Worm (Caenorhabditis elegans) whole organism, L1 larva: Measurements from ENCODE around the gene F13B12.1.

ENCODE experiments used
- C34B4.2 ChIP-seq: sonication (generic microtip); optimal IDR thresholded peaks from 2 replicates; lab custom pipeline; 2017; ENCODE audit warnings: mild to moderate bottlenecking, missing genetic modification characterization, missing compliant biosample characterization
- aha-1 ChIP-seq: fragments of 150-350 bp; optimal IDR thresholded peaks from 2 replicates; lab custom pipeline; 2014; ENCODE audit warnings: missing biosample characterization, missing genetic modification characterization
- alr-1 ChIP-seq: fragments of 200-800 bp; sonication (Bioruptor generic); optimal IDR thresholded peaks from 2 replicates; lab custom pipeline; 2018; ENCODE audit warnings: borderline replicate concordance, mild to moderate bottlenecking, missing genetic modification characterization, missing compliant biosample characterization
- aly-2 ChIP-seq: fragments of 150-350 bp; optimal IDR thresholded peaks from 2 replicates; lab custom pipeline; 2014; ENCODE audit warnings: missing biosample characterization, missing genetic modification characterization
- blmp-1 ChIP-seq: fragments of 150-350 bp; optimal IDR thresholded peaks from 2 replicates; lab custom pipeline; 2014; ENCODE audit warnings: missing biosample characterization, missing genetic modification characterization
- dpl-1 ChIP-seq, 3 experiments: fragments of 150-350 bp in 2 of 3; sonication (generic microtip) in 1 of 3; optimal IDR thresholded peaks; 2 replicates each; lab custom pipeline; 2014 to 2017; ENCODE audit warnings: missing biosample characterization in 3 of 3, missing genetic modification characterization in 3 of 3, missing genetic modification reagents in 3 of 3
- egl-13 ChIP-seq: sonication (generic microtip); optimal IDR thresholded peaks from 2 replicates; lab custom pipeline; 2016; ENCODE audit warnings: missing genotype, missing genetic modification reagents, missing genetic modification characterization, missing compliant biosample characterization
- elt-2 ChIP-seq: sonication (generic microtip); optimal IDR thresholded peaks from 2 replicates; lab custom pipeline; 2016; ENCODE audit warnings: missing genetic modification characterization, mild to moderate bottlenecking, inconsistent platforms, missing compliant biosample characterization, missing genetic modification reagents
- elt-3 ChIP-seq, 6 experiments: fragments of 150-350 bp in 1 of 6; sonication (generic microtip); optimal IDR thresholded peaks; 2 replicates each; lab custom pipeline; 2017 to 2018; ENCODE audit warnings: missing biosample characterization in 6 of 6, missing genetic modification characterization in 6 of 6, inconsistent platforms in 1 of 6
- fkh-10 ChIP-seq: sonication (generic microtip); optimal IDR thresholded peaks from 2 replicates; lab custom pipeline; 2017; ENCODE audit warnings: missing biosample characterization, missing genetic modification reagents, missing genetic modification characterization
- hlh-17 ChIP-seq: fragments of 200-800 bp; sonication (Bioruptor generic); optimal IDR thresholded peaks from 2 replicates; lab custom pipeline; 2018; ENCODE audit warnings: missing genetic modification characterization, mild to moderate bottlenecking, missing compliant biosample characterization, moderate library complexity, borderline replicate concordance
- isw-1 ChIP-seq: fragments of 200-800 bp; sonication (Bioruptor generic); IDR thresholded peaks from 2 replicates; pipeline ENCODE4 v1.3.6; 2022; ENCODE audit warnings: missing genetic modification characterization, missing compliant biosample characterization
- jun-1 ChIP-seq: fragments of 150-350 bp; optimal IDR thresholded peaks from 2 replicates; lab custom pipeline; 2014; ENCODE audit warnings: missing biosample characterization, missing genetic modification reagents, missing genetic modification characterization
- lin-14 ChIP-seq: fragments of 200-800 bp; sonication (Bioruptor generic); optimal IDR thresholded peaks from 2 replicates; lab custom pipeline; 2018; ENCODE audit warnings: mild to moderate bottlenecking, missing genetic modification characterization, moderate library complexity, missing compliant biosample characterization
- lin-15B ChIP-seq: fragments of 150-350 bp; sonication (generic microtip); optimal IDR thresholded peaks from 3 replicates; lab custom pipeline; 2014; ENCODE audit warnings: missing biosample characterization, missing genetic modification characterization
- lin-35 ChIP-seq, 2 experiments: fragments of 150-350 bp; optimal IDR thresholded peaks; 2 replicates each; lab custom pipeline; 2014; ENCODE audit warnings: missing biosample characterization in 2 of 2, missing genetic modification characterization in 2 of 2, missing genetic modification reagents in 2 of 2
- lir-3 ChIP-seq: sonication (generic microtip); optimal IDR thresholded peaks from 2 replicates; lab custom pipeline; 2016; ENCODE audit warnings: mild to moderate bottlenecking, missing genetic modification characterization, moderate library complexity, missing compliant biosample characterization; ENCODE audit not compliant: poor library complexity
- mab-9 ChIP-seq: fragments of 200-800 bp; sonication (Bioruptor generic); IDR thresholded peaks from 2 replicates; pipeline ENCODE4 v1.3.6; 2022; ENCODE audit warnings: missing genetic modification reagents, missing genetic modification characterization, missing compliant biosample characterization
- mef-2 ChIP-seq: fragments of 150-350 bp; optimal IDR thresholded peaks from 2 replicates; lab custom pipeline; 2014; ENCODE audit warnings: missing biosample characterization, missing genetic modification characterization
- mep-1 ChIP-seq: fragments of 150-350 bp; optimal IDR thresholded peaks from 2 replicates; lab custom pipeline; 2014; ENCODE audit warnings: missing biosample characterization, missing genetic modification characterization
- nhr-19 ChIP-seq: fragments of 200-800 bp; sonication (Bioruptor generic); conservative IDR thresholded peaks from 2 replicates; pipeline ENCODE4 v1.3.6; 2022; ENCODE audit warnings: missing genetic modification characterization, missing compliant biosample characterization
- nhr-28 ChIP-seq: fragments of 150-350 bp; optimal IDR thresholded peaks from 2 replicates; lab custom pipeline; 2014; ENCODE audit warnings: missing biosample characterization, missing genetic modification characterization
- nhr-71 ChIP-seq: sonication (generic microtip); optimal IDR thresholded peaks from 2 replicates; lab custom pipeline; 2016; ENCODE audit warnings: mild to moderate bottlenecking, missing genetic modification characterization, moderate library complexity, missing compliant biosample characterization
- nhr-85 ChIP-seq: sonication (generic microtip); peaks from one replicate; lab custom pipeline; 2016; ENCODE audit warnings: missing genetic modification characterization, inconsistent platforms, missing compliant biosample characterization
- pax-3 ChIP-seq: fragments of 200-800 bp; sonication (Bioruptor generic); optimal IDR thresholded peaks from 2 replicates; lab custom pipeline; 2018; ENCODE audit warnings: mild to moderate bottlenecking, missing genetic modification characterization, moderate library complexity, missing compliant biosample characterization
- rnt-1 ChIP-seq: sonication (generic microtip); optimal IDR thresholded peaks from 2 replicates; lab custom pipeline; 2016; ENCODE audit warnings: mild to moderate bottlenecking, missing genetic modification characterization, moderate library complexity, missing compliant biosample characterization
- snu-23 ChIP-seq: sonication (generic microtip); optimal IDR thresholded peaks from 2 replicates; lab custom pipeline; 2016; ENCODE audit warnings: missing genetic modification characterization, missing compliant biosample characterization
- unc-30 ChIP-seq: sonication (generic microtip); optimal IDR thresholded peaks from 2 replicates; lab custom pipeline; 2017; ENCODE audit warnings: missing biosample characterization, missing genetic modification characterization
- unc-86 ChIP-seq: sonication (generic microtip); optimal IDR thresholded peaks from 2 replicates; lab custom pipeline; 2016; ENCODE audit warnings: missing genetic modification characterization, missing compliant biosample characterization
- unc-98 ChIP-seq: fragments of 200-800 bp; sonication (Bioruptor generic); IDR thresholded peaks from 2 replicates; pipeline ENCODE4 v1.3.6; 2022; ENCODE audit warnings: missing genetic modification characterization, missing compliant biosample characterization
- xbp-1 ChIP-seq: sonication (generic microtip); optimal IDR thresholded peaks from 2 replicates; lab custom pipeline; 2016; ENCODE audit warnings: missing genetic modification characterization, missing compliant biosample characterization
- zip-4 ChIP-seq: fragments of 200-800 bp; sonication (Bioruptor generic); optimal IDR thresholded peaks from 2 replicates; lab custom pipeline; 2018; ENCODE audit warnings: mild to moderate bottlenecking, missing genetic modification characterization, moderate library complexity, missing compliant biosample characterization
- ztf-11 ChIP-seq, 2 experiments: sonication (generic microtip); optimal IDR thresholded peaks; 2 replicates each; lab custom pipeline; 2016 to 2017; ENCODE audit warnings: missing genetic modification characterization in 2 of 2, missing biosample characterization in 1 of 2, missing compliant biosample characterization in 1 of 2
- ztf-4 ChIP-seq: fragments of 150-350 bp; optimal IDR thresholded peaks from 2 replicates; lab custom pipeline; 2014; ENCODE audit warnings: missing biosample characterization, missing genetic modification characterization

F13B12.1 gene

ce11 chrIV:10425129-10425528, 694 bp upstream of the F13B12.1 start (continued):
- TF ChIP-seq aha-1 (tag; lab: Kevin White, UChicago), result no peak
- no peak for TF ChIP-seq nhr-85
- no peak for TF ChIP-seq alr-1 (tag; lab: Kevin White, UChicago)
- no peak for TF ChIP-seq jun-1 (tag; lab: Kevin White, UChicago)
- TF ChIP-seq mab-9 (GFP tag; lab: Robert Waterston, UW), result no peak
- peak; percentile 4 for TF ChIP-seq xbp-1 (tag; lab: Kevin White, UChicago)
- no peak for TF ChIP-seq elt-3 (tag; optimal IDR thresholded peaks at IDR 0.05; lab: Kevin White, UChicago)
- TF ChIP-seq unc-86 (tag; lab: Kevin White, UChicago), result no peak
- peak in 2 of 3 experiments; percentile 36 to 39 for TF ChIP-seq dpl-1 (GFP tag; optimal IDR thresholded peaks at IDR 0.05; lab: Kevin White, UChicago)
- peak in 1 of 2 experiments; percentile 24 for TF ChIP-seq ztf-11 (tag; optimal IDR thresholded peaks at IDR 0.05; lab: Kevin White, UChicago)
- TF ChIP-seq C34B4.2 (tag; lab: Kevin White, UChicago), result no peak
- no peak for TF ChIP-seq aly-2 (tag; lab: Kevin White, UChicago)
- TF ChIP-seq egl-13, result no peak
- no peak for TF ChIP-seq isw-1
- TF ChIP-seq ztf-4, result no peak
- TF ChIP-seq nhr-19 (GFP tag; lab: Robert Waterston, UW), result no peak
- TF ChIP-seq lin-35 (GFP tag; optimal IDR thresholded peaks at IDR 0.05; lab: Kevin White, UChicago), result peak; percentile 5 to 51
- TF ChIP-seq nhr-28, result no peak
- no peak for TF ChIP-seq pax-3 (tag; lab: Kevin White, UChicago)
- TF ChIP-seq unc-30 (tag; lab: Kevin White, UChicago), result no peak
- no peak for TF ChIP-seq mef-2
- TF ChIP-seq lir-3 (tag; lab: Kevin White, UChicago), result no peak

- TF ChIP-seq rnt-1 (peak; percentile 39), lin-14 (GFP tag; lab: Kevin White, UChicago) (peak; percentile 58), mef-2 (no peak), mab-9 (GFP tag; lab: Robert Waterston, UW) (no peak), nhr-71 (tag; lab: Kevin White, UChicago) (peak; percentile 3), egl-13 (no peak)
These were observed 2.2 kb downstream of the F13B12.1 start for ce11 chrIV:10422230-10422629.

ce11 chrIV:10421256-10421655, 3.2 kb downstream of the F13B12.1 start:
- no peak for TF ChIP-seq unc-98 (GFP tag; lab: Robert Waterston, UW)
- peak; percentile 15 for TF ChIP-seq rnt-1
- peak; percentile 28 for TF ChIP-seq snu-23 (GFP tag; lab: Kevin White, UChicago)
- TF ChIP-seq blmp-1, result peak; percentile 61
- TF ChIP-seq lin-15B (tag; lab: Kevin White, UChicago), result no peak
- peak; percentile 51 for TF ChIP-seq lin-14 (GFP tag; lab: Kevin White, UChicago)
- peak; percentile 36 for TF ChIP-seq nhr-85
- no peak for TF ChIP-seq zip-4
- TF ChIP-seq, all 84 proteins: peak for 5

- TF ChIP-seq lin-35 (GFP tag; optimal IDR thresholded peaks at IDR 0.05; lab: Kevin White, UChicago) (peak in 1 of 2 experiments; percentile 21), fkh-10 (no peak), elt-2 (tag; lab: Kevin White, UChicago) (peak; percentile 2), mep-1 (tag; lab: Kevin White, UChicago) (peak; percentile 15)
These were observed 4.0 kb downstream of the F13B12.1 start for ce11 chrIV:10420440-10420839.

ce11 chrIV:10419896-10420295, 4.5 kb downstream of the F13B12.1 start:
- no peak for TF ChIP-seq hlh-17 (GFP tag; lab: Kevin White, UChicago)
- TF ChIP-seq rnt-1, result peak; percentile 4
- no peak for TF ChIP-seq aha-1 (tag; lab: Kevin White, UChicago)
